Fruit fly (Drosophila melanogaster) whole organism, embryonic: ENCODE measurements around the gene nxf2.

Experiments used
- Adf1 ChIP-seq: fragments of 200-800 bp; sonication (Bioruptor generic); IDR thresholded peaks from 2 replicates; pipeline ENCODE4 v1.3.6; 2022; ENCODE audit warnings: missing biosample characterization, missing genetic modification characterization
- Atf3 ChIP-seq: fragments of 200-800 bp; sonication (Bioruptor generic); optimal IDR thresholded peaks from 3 replicates; lab custom pipeline; 2016; ENCODE audit warnings: missing biosample characterization, missing genetic modification characterization
- CG10147 ChIP-seq: fragments of 200-800 bp; sonication (Bioruptor generic); optimal IDR thresholded peaks from 2 replicates; lab custom pipeline; 2019; ENCODE audit warnings: missing biosample characterization, mild to moderate bottlenecking, missing genetic modification characterization, moderate library complexity
- CG10979 ChIP-seq: fragments of 200-800 bp; sonication (Bioruptor generic); optimal IDR thresholded peaks from 2 replicates; lab custom pipeline; 2018; ENCODE audit warnings: missing biosample characterization, mild to moderate bottlenecking, missing genetic modification characterization, moderate library complexity
- CG13775 ChIP-seq: fragments of 200-800 bp; sonication (Bioruptor generic); optimal IDR thresholded peaks from 3 replicates; lab custom pipeline; 2017; ENCODE audit warnings: missing biosample characterization, mild to moderate bottlenecking, missing genetic modification characterization
- CG15011 ChIP-seq: fragments of 200-800 bp; sonication (Bioruptor generic); optimal IDR thresholded peaks from 3 replicates; lab custom pipeline; 2018; ENCODE audit warnings: missing biosample characterization, mild to moderate bottlenecking, missing genetic modification characterization
- CG17361 ChIP-seq: fragments of 200-800 bp; sonication (Bioruptor generic); IDR thresholded peaks from 3 replicates; pipeline ENCODE4 v1.3.6; 2022; ENCODE audit warnings: missing biosample characterization, missing genetic modification characterization
- CG2875 ChIP-seq: fragments of 200-800 bp; sonication (Bioruptor generic); optimal IDR thresholded peaks from 2 replicates; lab custom pipeline; 2017; ENCODE audit warnings: missing biosample characterization, mild to moderate bottlenecking, missing genetic modification characterization, missing genetic modification reagents
- CG3847 ChIP-seq: fragments of 200-800 bp; sonication (Bioruptor generic); IDR thresholded peaks from 2 replicates; pipeline ENCODE4 v1.3.6; 2022; ENCODE audit warnings: missing biosample characterization, missing genetic modification characterization
- CG3995 ChIP-seq: fragments of 200-800 bp; sonication (Bioruptor generic); optimal IDR thresholded peaks from 3 replicates; lab custom pipeline; 2016; ENCODE audit warnings: missing biosample characterization, missing genetic modification characterization
- CG4328 ChIP-seq: fragments of 200-800 bp; sonication (Bioruptor generic); optimal IDR thresholded peaks from 3 replicates; lab custom pipeline; 2017; ENCODE audit warnings: missing biosample characterization, missing genetic modification reagents, missing genetic modification characterization
- CG5180 ChIP-seq: fragments of 200-800 bp; sonication (Bioruptor generic); optimal IDR thresholded peaks from 3 replicates; lab custom pipeline; 2017; ENCODE audit warnings: missing biosample characterization, missing genetic modification characterization, mild to moderate bottlenecking, moderate library complexity, missing genetic modification reagents
- CG6813 ChIP-seq: fragments of 200-800 bp; sonication (Bioruptor generic); optimal IDR thresholded peaks from 2 replicates; lab custom pipeline; 2017; ENCODE audit warnings: missing biosample characterization, missing genetic modification characterization, mild to moderate bottlenecking, moderate library complexity, missing genetic modification reagents
- CG8478 ChIP-seq: fragments of >200 bp; optimal IDR thresholded peaks from 2 replicates; lab custom pipeline; 2018
- Dbx ChIP-seq: fragments of 200-800 bp; sonication (Bioruptor generic); IDR thresholded peaks from 3 replicates; pipeline ENCODE4 v1.3.6; 2022; ENCODE audit warnings: missing biosample characterization, missing genetic modification characterization
- Dfd ChIP-seq, 2 experiments: fragments of >200 bp; optimal IDR thresholded peaks; 2 replicates each; lab custom pipeline; 2017; ENCODE audit warnings: missing biosample characterization in 2 of 2, missing genetic modification characterization in 2 of 2
- Dp ChIP-seq: fragments of 200-800 bp; sonication (Bioruptor generic); optimal IDR thresholded peaks from 2 replicates; lab custom pipeline; 2018; ENCODE audit warnings: missing biosample characterization, mild to moderate bottlenecking, missing genetic modification characterization, moderate library complexity
- E2f1 ChIP-seq: fragments of 200-800 bp; sonication (Bioruptor generic); IDR thresholded peaks from 2 replicates; pipeline ENCODE4 v1.3.6; 2022; ENCODE audit warnings: missing biosample characterization, missing genetic modification characterization
- HHEX ChIP-seq: fragments of 200-800 bp; sonication (Bioruptor generic); optimal IDR thresholded peaks from 3 replicates; lab custom pipeline; 2017; ENCODE audit warnings: missing biosample characterization, mild to moderate bottlenecking, missing genetic modification characterization, missing genetic modification reagents
- Hr3 ChIP-seq: fragments of 200-800 bp; sonication (Bioruptor generic); optimal IDR thresholded peaks from 3 replicates; lab custom pipeline; 2016; ENCODE audit warnings: missing biosample characterization, missing genetic modification characterization
- Jarid2 ChIP-seq: fragments of 200-800 bp; sonication (Bioruptor generic); optimal IDR thresholded peaks from 3 replicates; lab custom pipeline; 2017; ENCODE audit warnings: mild to moderate bottlenecking, missing biosample characterization, missing genetic modification reagents, missing genetic modification characterization
- Mad ChIP-seq: fragments of 200-800 bp; sonication (Bioruptor generic); optimal IDR thresholded peaks from 2 replicates; lab custom pipeline; 2016; ENCODE audit warnings: missing biosample characterization, missing genetic modification characterization
- Mes4 ChIP-seq: fragments of 200-800 bp; sonication (Bioruptor generic); optimal IDR thresholded peaks from 2 replicates; lab custom pipeline; 2016; ENCODE audit warnings: missing biosample characterization, missing genetic modification characterization
- NC2α ChIP-seq: fragments of 200-800 bp; sonication (Bioruptor generic); optimal IDR thresholded peaks from 2 replicates; lab custom pipeline; 2016; ENCODE audit warnings: missing biosample characterization, missing genetic modification characterization
- Neu2 ChIP-seq: fragments of 200-800 bp; sonication (Bioruptor generic); optimal IDR thresholded peaks from 3 replicates; lab custom pipeline; 2016; ENCODE audit warnings: missing biosample characterization, missing genetic modification characterization, borderline replicate concordance
- Oli ChIP-seq: fragments of 200-800 bp; sonication (Bioruptor generic); optimal IDR thresholded peaks from 2 replicates; lab custom pipeline; 2018; ENCODE audit warnings: missing biosample characterization, mild to moderate bottlenecking, missing genetic modification characterization, moderate library complexity
- Ravus ChIP-seq: fragments of 200-800 bp; sonication (Bioruptor generic); IDR thresholded peaks from 2 replicates; pipeline ENCODE4 v1.3.6; 2022; ENCODE audit warnings: missing biosample characterization, missing genetic modification characterization
- cad ChIP-seq: fragments of >200 bp; optimal IDR thresholded peaks from 2 replicates; lab custom pipeline; 2017; ENCODE audit warnings: missing biosample characterization, missing genetic modification characterization
- crc ChIP-seq: fragments of 200-800 bp; sonication (Bioruptor generic); optimal IDR thresholded peaks from 2 replicates; lab custom pipeline; 2016; ENCODE audit warnings: missing biosample characterization, missing genetic modification characterization
- croc ChIP-seq: fragments of 200-800 bp; sonication (Bioruptor generic); conservative IDR thresholded peaks from 3 replicates; pipeline ENCODE4 v1.3.6; 2022; ENCODE audit warnings: missing biosample characterization, missing genetic modification characterization
- ewg ChIP-seq: fragments of 200-800 bp; sonication (Bioruptor generic); optimal IDR thresholded peaks from 3 replicates; lab custom pipeline; 2017; ENCODE audit warnings: mild to moderate bottlenecking, missing biosample characterization, missing genetic modification reagents, missing genetic modification characterization
- fd3F ChIP-seq: fragments of 200-800 bp; sonication (Bioruptor generic); optimal IDR thresholded peaks from 2 replicates; lab custom pipeline; 2018; ENCODE audit warnings: missing biosample characterization, mild to moderate bottlenecking, missing genetic modification characterization, moderate library complexity
- fd96Cb ChIP-seq: fragments of 200-800 bp; sonication (Bioruptor generic); optimal IDR thresholded peaks from 2 replicates; lab custom pipeline; 2018; ENCODE audit warnings: missing biosample characterization, mild to moderate bottlenecking, missing genetic modification characterization, moderate library complexity
- ftz-f1 ChIP-seq: fragments of 200-800 bp; sonication (Bioruptor generic); optimal IDR thresholded peaks from 2 replicates; lab custom pipeline; 2016; ENCODE audit warnings: missing biosample characterization, missing genetic modification characterization
- gce ChIP-seq: fragments of 200-800 bp; sonication (Bioruptor generic); IDR thresholded peaks from 3 replicates; pipeline ENCODE4 v1.3.6; 2022; ENCODE audit warnings: missing biosample characterization, missing genetic modification characterization
- hth ChIP-seq: fragments of >200 bp; optimal IDR thresholded peaks from 2 replicates; lab custom pipeline; 2017; ENCODE audit warnings: inconsistent platforms
- lola ChIP-seq, 3 experiments: fragments of >200 bp in 2 of 3; fragments of 200-800 bp in 1 of 3; sonication (Bioruptor generic) in 1 of 3; optimal IDR thresholded peaks; 2 replicates each; lab custom pipeline; 2017 to 2019; ENCODE audit warnings: missing biosample characterization in 3 of 3, missing genetic modification characterization in 3 of 3, mild to moderate bottlenecking in 1 of 3, moderate library complexity in 1 of 3
- mirr ChIP-seq: fragments of 200-800 bp; sonication (Bioruptor generic); optimal IDR thresholded peaks from 3 replicates; lab custom pipeline; 2018; ENCODE audit warnings: missing biosample characterization, mild to moderate bottlenecking, missing genetic modification characterization
- phol ChIP-seq: fragments of 200-800 bp; sonication (Bioruptor generic); optimal IDR thresholded peaks from 3 replicates; lab custom pipeline; 2018; ENCODE audit warnings: missing biosample characterization, mild to moderate bottlenecking, missing genetic modification characterization, moderate library complexity
- pnt ChIP-seq: fragments of 200-800 bp; sonication (Bioruptor generic); optimal IDR thresholded peaks from 3 replicates; lab custom pipeline; 2016; ENCODE audit warnings: missing biosample characterization, missing genetic modification characterization
- prd ChIP-seq, 3 experiments: fragments of >200 bp in 2 of 3; fragments of 200-800 bp in 1 of 3; sonication (Bioruptor generic) in 1 of 3; optimal IDR thresholded peaks in 2 of 3; IDR thresholded peaks in 1 of 3; 2 replicates in 2 of 3; 3 replicates in 1 of 3; pipeline versions ENCODE4 v1.3.6 to Lab custom; 2017 to 2022; ENCODE audit warnings: missing biosample characterization in 1 of 3, missing genetic modification characterization in 1 of 3
- pros ChIP-seq: fragments of 200-800 bp; sonication (Bioruptor generic); optimal IDR thresholded peaks from 3 replicates; lab custom pipeline; 2019; ENCODE audit warnings: missing biosample characterization, mild to moderate bottlenecking, missing genetic modification characterization, moderate library complexity
- row ChIP-seq: fragments of 200-800 bp; sonication (Bioruptor generic); IDR thresholded peaks from 3 replicates; pipeline ENCODE4 v1.3.6; 2022; ENCODE audit warnings: missing biosample characterization, missing genetic modification characterization
- salm ChIP-seq: fragments of 200-800 bp; sonication (Bioruptor generic); optimal IDR thresholded peaks from 2 replicates; lab custom pipeline; 2018; ENCODE audit warnings: missing biosample characterization, mild to moderate bottlenecking, missing genetic modification characterization
- sc ChIP-seq, 3 experiments: fragments of >200 bp in 2 of 3; fragments of 200-800 bp in 1 of 3; sonication (Bioruptor generic) in 1 of 3; optimal IDR thresholded peaks; 2 replicates in 2 of 3; 3 replicates in 1 of 3; lab custom pipeline; 2017; ENCODE audit warnings: mild to moderate bottlenecking in 1 of 3, missing biosample characterization in 1 of 3, missing genetic modification characterization in 1 of 3, missing genetic modification reagents in 1 of 3
- tgo ChIP-seq: fragments of 200-800 bp; sonication (Bioruptor generic); IDR thresholded peaks from 3 replicates; pipeline ENCODE4 v1.3.6; 2022; ENCODE audit warnings: missing biosample characterization, missing genetic modification characterization
- trh ChIP-seq: fragments of 200-800 bp; sonication (Bioruptor generic); optimal IDR thresholded peaks from 2 replicates; lab custom pipeline; 2016; ENCODE audit warnings: missing biosample characterization, missing genetic modification characterization
- tup ChIP-seq: fragments of 200-800 bp; sonication (Bioruptor generic); optimal IDR thresholded peaks from 2 replicates; lab custom pipeline; 2016; ENCODE audit warnings: missing biosample characterization, mild to moderate bottlenecking, missing genetic modification characterization, moderate library complexity
- vnd ChIP-seq: fragments of 200-800 bp; sonication (Bioruptor generic); IDR thresholded peaks from 3 replicates; pipeline ENCODE4 v1.3.6; 2022; ENCODE audit warnings: missing biosample characterization, missing genetic modification characterization; ENCODE audit not compliant: partially characterized antibody
- zen ChIP-seq: fragments of 200-800 bp; sonication (Bioruptor generic); optimal IDR thresholded peaks from 3 replicates; lab custom pipeline; 2018; ENCODE audit warnings: missing biosample characterization, mild to moderate bottlenecking, missing genetic modification characterization, moderate library complexity

The nxf2 gene

DNA sequence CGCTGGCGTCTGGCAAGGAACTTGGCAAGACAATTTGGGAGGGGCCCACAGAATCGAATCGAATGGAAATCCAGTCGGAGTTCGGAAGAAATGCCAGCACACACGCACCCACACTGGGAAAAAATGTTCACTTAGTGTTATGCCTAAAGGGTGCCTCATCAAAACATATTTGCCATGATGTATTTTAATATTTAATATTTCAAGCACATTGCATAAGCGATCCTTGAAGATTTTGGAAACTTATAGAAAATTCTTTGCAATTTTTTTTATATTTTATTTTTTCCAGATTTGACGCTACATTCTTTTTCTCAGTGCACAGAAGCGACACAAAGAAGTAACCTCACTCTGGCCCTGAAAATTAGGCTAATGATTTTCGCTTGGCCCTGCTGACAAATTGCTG lies 14.0 kb downstream of the nxf2 start (continued):
- TF ChIP-seq fd96Cb (tag; lab: Kevin White, UChicago) (no peak), CG10979 (tag; lab: Kevin White, UChicago) (peak; percentile 43), salm (tag; lab: Kevin White, UChicago) (no peak), E2f1 (GFP tag; lab: Robert Waterston, UW) (no peak), cad (GFP tag; lab: Kevin White, UChicago) (no peak), HHEX (no peak), Dp (GFP tag; lab: Kevin White, UChicago) (no peak), CG10147 (GFP tag; lab: Kevin White, UChicago) (no peak), row (GFP tag; lab: Robert Waterston, UW) (peak; percentile 49), Neu2 (GFP tag; lab: Kevin White, UChicago) (no peak), trh (GFP tag; lab: Kevin White, UChicago) (no peak), CG3995 (GFP tag; lab: Kevin White, UChicago) (no peak), CG17361 (GFP tag; lab: Robert Waterston, UW) (no peak), CG6813 (GFP tag; lab: Kevin White, UChicago) (no peak), Adf1 (GFP tag; lab: Robert Waterston, UW) (no peak), CG15011 (no peak), ftz-f1 (GFP tag; lab: Kevin White, UChicago) (no peak), ewg (no peak), lola (GFP tag; optimal IDR thresholded peaks at IDR 0.05; lab: Kevin White, UChicago) (peak in 1 of 3 experiments; percentile 21), Mad (GFP tag; lab: Kevin White, UChicago) (no peak), Hr3 (GFP tag; lab: Kevin White, UChicago) (no peak), sc (optimal IDR thresholded peaks at IDR 0.05; lab: Kevin White, UChicago) (no peak), sc (GFP tag; optimal IDR thresholded peaks at IDR 0.05; lab: Kevin White, UChicago) (no peak), phol (tag; lab: Kevin White, UChicago) (peak; percentile 30), fd3F (GFP tag; lab: Kevin White, UChicago) (no peak), Oli (tag; lab: Kevin White, UChicago) (no peak), pros (GFP tag; lab: Kevin White, UChicago) (no peak), CG4328 (GFP tag; lab: Kevin White, UChicago) (no peak), Atf3 (GFP tag; lab: Kevin White, UChicago) (no peak), gce (no peak), NC2α (no peak), hth (lab: Kevin White, UChicago) (no peak), CG2875 (GFP tag; lab: Kevin White, UChicago) (no peak), tgo (peak; percentile 27; the same call in 1 of the 3 replicates), crc (GFP tag; lab: Kevin White, UChicago) (no peak), CG13775 (GFP tag; lab: Kevin White, UChicago) (no peak), mirr (GFP tag; lab: Kevin White, UChicago) (no peak), prd (optimal IDR thresholded peaks at IDR 0.05; lab: Kevin White, UChicago) (no peak), prd (GFP tag; IDR thresholded peaks at IDR 0.05; lab: Robert Waterston, UW) (peak; percentile 50; the same call in 2 of the 3 replicates), zen (peak; percentile 51), pnt (GFP tag; lab: Kevin White, UChicago) (no peak), Dbx (GFP tag; lab: Robert Waterston, UW) (no peak), CG5180 (GFP tag; lab: Kevin White, UChicago) (no peak), Ravus (GFP tag; lab: Robert Waterston, UW) (no peak), tup (no peak), Dfd (GFP tag; optimal IDR thresholded peaks at IDR 0.05; lab: Kevin White, UChicago) (no peak), vnd (GFP tag; lab: Robert Waterston, UW) (no peak), CG8478 (no peak), Jarid2 (GFP tag; lab: Kevin White, UChicago) (no peak), croc (GFP tag; lab: Robert Waterston, UW) (no peak), Mes4 (GFP tag; lab: Kevin White, UChicago) (no peak), CG3847 (GFP tag; lab: Robert Waterston, UW) (no peak)
